Worm (Caenorhabditis elegans): ENCODE data around the gene F54C9.9.

F54C9.9 gene

DNA sequence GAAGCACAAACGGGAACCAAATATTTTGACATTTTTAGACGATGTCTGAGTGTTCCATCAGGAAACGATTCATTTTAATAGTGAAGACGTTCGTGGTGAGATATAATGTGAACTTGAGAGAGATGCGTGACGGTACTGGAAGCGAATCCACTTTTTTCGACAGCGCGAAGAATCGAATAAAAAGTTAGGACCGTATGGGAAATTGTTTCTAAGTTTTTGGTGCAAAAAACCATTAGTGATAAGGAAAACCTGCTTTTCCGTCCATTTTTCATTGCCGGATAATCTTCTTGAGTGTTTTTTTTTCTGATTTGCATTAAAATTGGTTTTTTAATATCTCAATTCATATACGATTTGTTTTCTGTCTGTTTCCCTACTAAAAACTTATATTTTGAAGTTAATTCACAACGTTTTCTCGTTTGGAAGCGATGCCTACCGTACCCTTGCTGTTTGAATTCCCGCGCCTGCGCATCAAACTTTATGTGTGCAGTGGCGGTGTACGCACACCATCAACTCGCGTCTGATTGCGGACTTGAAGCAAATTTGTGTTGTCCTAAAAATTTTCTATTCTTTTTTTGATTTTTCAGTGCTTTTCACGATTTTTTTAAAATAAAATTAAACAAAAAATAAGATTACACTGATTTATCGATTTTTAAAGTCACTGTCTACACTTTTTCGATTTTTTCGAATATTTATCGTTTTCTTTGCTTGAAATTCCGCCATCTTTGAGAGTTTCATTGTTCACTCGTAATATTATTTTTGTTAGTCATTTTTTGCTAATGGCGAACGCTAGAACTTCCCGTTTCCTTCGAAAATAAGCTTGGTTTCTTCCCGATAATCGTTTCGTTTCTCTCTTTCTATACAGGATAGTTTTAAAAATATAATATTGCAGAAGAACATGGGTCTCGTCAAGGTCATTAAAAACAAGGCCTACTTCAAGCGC, 8.5 kb upstream of the F54C9.9 start, which contains the start of the genes col-38 and rpl-5 (continued):
- TF ChIP-seq F57A8.1 (GFP tag; optimal IDR thresholded peaks at IDR 0.05): no peak
- TF ChIP-seq B0019.2 (GFP tag; conservative IDR thresholded peaks at IDR 0.05): 0 out of 2 replicates have a peak, but pooled peaks have one; percentile 27
- TF ChIP-seq tbp1 (GFP tag; optimal IDR thresholded peaks at IDR 0.05): peak; percentile 63
- no peak for TF ChIP-seq let-526 (GFP tag; IDR thresholded peaks at IDR 0.05)
- peak; percentile 64 for TF ChIP-seq attf-3 (GFP tag; conservative IDR thresholded peaks at IDR 0.05)
- TF ChIP-seq F23B12.7 (tag; optimal IDR thresholded peaks at IDR 0.05; ENCODE audit: insufficient read depth): peak; percentile 96
- TF ChIP-seq F57C9.4 (tag; optimal IDR thresholded peaks at IDR 0.05): no peak
- TF ChIP-seq chd-7 (tag; optimal IDR thresholded peaks at IDR 0.05): no peak
- no peak for TF ChIP-seq K11D2.4 (GFP tag; IDR thresholded peaks at IDR 0.05)
- TF ChIP-seq sea-2 (GFP tag; IDR thresholded peaks at IDR 0.05): no peak
- TF ChIP-seq Y53F4B.3 (GFP tag; IDR thresholded peaks at IDR 0.05): no peak
- TF ChIP-seq B0261.1 (tag; optimal IDR thresholded peaks at IDR 0.05): no peak
- no peak for TF ChIP-seq bed-2 (GFP tag; IDR thresholded peaks at IDR 0.05)
- TF ChIP-seq snpc-3.4 (tag; optimal IDR thresholded peaks at IDR 0.05): peak; percentile 79
- TF ChIP-seq Y53G8AR.9 (GFP tag; conservative IDR thresholded peaks at IDR 0.05): no peak
- TF ChIP-seq nhr-27 (tag; optimal IDR thresholded peaks at IDR 0.05): no peak
- TF ChIP-seq unc-130 (GFP tag; optimal IDR thresholded peaks at IDR 0.05): peak; percentile 16
- peak; percentile 83 for TF ChIP-seq dox-1 (GFP tag; IDR thresholded peaks at IDR 0.05)
- TF ChIP-seq ztf-3 (GFP tag; optimal IDR thresholded peaks at IDR 0.05): no peak
- peak; percentile 31 for TF ChIP-seq nhr-90 (tag; optimal IDR thresholded peaks at IDR 0.05)
- no peak for TF ChIP-seq dpff-1 (tag; optimal IDR thresholded peaks at IDR 0.05)
- TF ChIP-seq egl-18 (GFP tag; IDR thresholded peaks at IDR 0.05): no peak
- TF ChIP-seq F55B11.4 (tag; optimal IDR thresholded peaks at IDR 0.05; ENCODE audit: borderline replicate concordance, insufficient read depth): no peak
- TF ChIP-seq atf-7 (tag; optimal IDR thresholded peaks at IDR 0.05): no peak
- peak; percentile 62 for TF ChIP-seq hmg-1.2 (GFP tag; IDR thresholded peaks at IDR 0.05)
- TF ChIP-seq ztf-6 (GFP tag; IDR thresholded peaks at IDR 0.05): no peak
- TF ChIP-seq snpc-1.3 (tag; optimal IDR thresholded peaks at IDR 0.05; ENCODE audit: insufficient read depth): peak; percentile 91
- no peak for TF ChIP-seq unc-62 (GFP tag; optimal IDR thresholded peaks at IDR 0.05)
- no peak for TF ChIP-seq aptf-3 (GFP tag; IDR thresholded peaks at IDR 0.05)
- no peak for TF ChIP-seq ztf-22 (GFP tag; optimal IDR thresholded peaks at IDR 0.05)
- TF ChIP-seq efl-1 (GFP tag; optimal IDR thresholded peaks at IDR 0.05): peak; percentile 88
- no peak for TF ChIP-seq nfya-2 (GFP tag; IDR thresholded peaks at IDR 0.05)
- peak; percentile 69 to 83 for TF ChIP-seq let-607 (tag; optimal IDR thresholded peaks at IDR 0.05)
- TF ChIP-seq K12H6.12 (tag; optimal IDR thresholded peaks at IDR 0.05): peak; percentile 64
- TF ChIP-seq C06A6.2 (GFP tag; conservative IDR thresholded peaks at IDR 0.05): no peak
- TF ChIP-seq nhr-179 (tag; optimal IDR thresholded peaks at IDR 0.05): no peak
- no peak for TF ChIP-seq ceh-79 (tag; optimal IDR thresholded peaks at IDR 0.05)
- TF ChIP-seq ceh-58 (GFP tag; IDR thresholded peaks at IDR 0.05): no peak
- TF ChIP-seq cebp-1 (GFP tag; IDR thresholded peaks at IDR 0.05): peak; percentile 25; the same call in 1 of the 2 replicates
- TF ChIP-seq cebp-1 (tag; optimal IDR thresholded peaks at IDR 0.05): peak; percentile 72
- peak; percentile 71 for TF ChIP-seq D2030.7 (GFP tag; IDR thresholded peaks at IDR 0.05)
- TF ChIP-seq cebp-2 (GFP tag; IDR thresholded peaks at IDR 0.05): no peak
- peak; percentile 80 for TF ChIP-seq madf-6 (GFP tag; IDR thresholded peaks at IDR 0.05)
- TF ChIP-seq B0035.1 (tag; optimal IDR thresholded peaks at IDR 0.05): no peak
- no peak for TF ChIP-seq sptf-2 (GFP tag; optimal IDR thresholded peaks at IDR 0.05)
- no peak for TF ChIP-seq Y79H2A.3 (GFP tag; conservative IDR thresholded peaks at IDR 0.05)
- no peak for TF ChIP-seq mxl-1 (tag; optimal IDR thresholded peaks at IDR 0.05)
